Worm (Caenorhabditis elegans) whole organism, L4/young adult: ENCODE results near the gene spe-17.
A peak's percentile ranks its signal among the peaks of the same experiment; 100 is the strongest.

Experiments
- W03F9.2 ChIP-seq: fragments of 150-350 bp; optimal IDR thresholded peaks from 2 replicates; lab custom pipeline; 2014; ENCODE audit warnings: missing biosample characterization, missing genetic modification characterization
- dao-5 ChIP-seq: sonication (generic microtip); optimal IDR thresholded peaks from 2 replicates; lab custom pipeline; 2016; ENCODE audit warnings: missing genotype, missing genetic modification characterization, moderate library complexity, missing compliant biosample characterization
- him-1 ChIP-seq: sonication (generic microtip); optimal IDR thresholded peaks from 2 replicates; lab custom pipeline; 2016; ENCODE audit warnings: missing genotype, missing genetic modification reagents, missing genetic modification characterization, missing compliant biosample characterization

- TF ChIP-seq him-1 (peak; percentile 8), dao-5 (peak; percentile 66), W03F9.2 (peak; percentile 2)
Observed at ce11 chrIV:12032383-12032782, 19.2 kb downstream of the spe-17 start.
